Worm (Caenorhabditis elegans) whole organism, L1 larva: ENCODE measurements around the gene ceh-28.

Experiments
- C04F5.9 ChIP-seq: sonication (generic microtip); optimal IDR thresholded peaks from 2 replicates; lab custom pipeline; 2016; ENCODE audit warnings: missing genetic modification characterization, missing compliant biosample characterization
- C16A3.4 ChIP-seq: fragments of 150-350 bp; optimal IDR thresholded peaks from 2 replicates; lab custom pipeline; 2014; ENCODE audit warnings: missing biosample characterization, missing genetic modification characterization
- C34B4.2 ChIP-seq: sonication (generic microtip); optimal IDR thresholded peaks from 2 replicates; lab custom pipeline; 2017; ENCODE audit warnings: mild to moderate bottlenecking, missing genetic modification characterization, missing compliant biosample characterization
- F16B12.6 ChIP-seq: fragments of 150-350 bp; optimal IDR thresholded peaks from 2 replicates; lab custom pipeline; 2014; ENCODE audit warnings: missing biosample characterization, missing genetic modification characterization
- Y116A8C.19 ChIP-seq: sonication (generic microtip); optimal IDR thresholded peaks from 2 replicates; lab custom pipeline; 2016; ENCODE audit warnings: missing compliant biosample characterization, missing genetic modification characterization, borderline replicate concordance
- aly-2 ChIP-seq: fragments of 150-350 bp; optimal IDR thresholded peaks from 2 replicates; lab custom pipeline; 2014; ENCODE audit warnings: missing biosample characterization, missing genetic modification characterization
- ama-1 ChIP-seq: fragments of 150-350 bp; optimal IDR thresholded peaks from 2 replicates; lab custom pipeline; 2014
- blmp-1 ChIP-seq: fragments of 150-350 bp; optimal IDR thresholded peaks from 2 replicates; lab custom pipeline; 2014; ENCODE audit warnings: missing biosample characterization, missing genetic modification characterization
- ceh-8 ChIP-seq: fragments of 200-800 bp; sonication (Bioruptor generic); optimal IDR thresholded peaks from 2 replicates; lab custom pipeline; 2018; ENCODE audit warnings: mild to moderate bottlenecking, missing genetic modification characterization, moderate library complexity, missing compliant biosample characterization
- ceh-82 ChIP-seq, 3 experiments: fragments of 150-350 bp in 1 of 3; sonication (generic microtip) in 2 of 3; optimal IDR thresholded peaks; 2 replicates each; lab custom pipeline; 2014 to 2017; ENCODE audit warnings: missing biosample characterization in 3 of 3, missing genetic modification characterization in 3 of 3
- dpl-1 ChIP-seq, 3 experiments: fragments of 150-350 bp in 2 of 3; sonication (generic microtip) in 1 of 3; optimal IDR thresholded peaks; 2 replicates each; lab custom pipeline; 2014 to 2017; ENCODE audit warnings: missing biosample characterization in 3 of 3, missing genetic modification characterization in 3 of 3, missing genetic modification reagents in 3 of 3
- efl-3 ChIP-seq: fragments of 200-800 bp; sonication (Bioruptor generic); optimal IDR thresholded peaks from 2 replicates; lab custom pipeline; 2018; ENCODE audit warnings: mild to moderate bottlenecking, missing genetic modification characterization, missing compliant biosample characterization
- egl-13 ChIP-seq: sonication (generic microtip); optimal IDR thresholded peaks from 2 replicates; lab custom pipeline; 2016; ENCODE audit warnings: missing genotype, missing genetic modification reagents, missing genetic modification characterization, missing compliant biosample characterization
- egl-27 ChIP-seq, 2 experiments: fragments of 150-350 bp in 1 of 2; sonication (generic microtip); optimal IDR thresholded peaks; 3 replicates each; lab custom pipeline; 2017 to 2018; ENCODE audit warnings: missing biosample characterization in 2 of 2, missing genetic modification characterization in 2 of 2, missing genetic modification reagents in 2 of 2
- elt-3 ChIP-seq, 6 experiments: fragments of 150-350 bp in 1 of 6; sonication (generic microtip); optimal IDR thresholded peaks; 2 replicates each; lab custom pipeline; 2017 to 2018; ENCODE audit warnings: missing biosample characterization in 6 of 6, missing genetic modification characterization in 6 of 6, inconsistent platforms in 1 of 6
- ets-5 ChIP-seq: fragments of 200-800 bp; sonication (Bioruptor generic); IDR thresholded peaks from 2 replicates; pipeline ENCODE4 v1.3.6; 2022; ENCODE audit warnings: missing genetic modification characterization, missing compliant biosample characterization
- fkh-10 ChIP-seq: sonication (generic microtip); optimal IDR thresholded peaks from 2 replicates; lab custom pipeline; 2017; ENCODE audit warnings: missing biosample characterization, missing genetic modification reagents, missing genetic modification characterization
- fkh-4 ChIP-seq: sonication (generic microtip); optimal IDR thresholded peaks from 2 replicates; lab custom pipeline; 2016; ENCODE audit warnings: missing compliant biosample characterization, missing genetic modification characterization, borderline replicate concordance
- fos-1 ChIP-seq: fragments of 150-350 bp; optimal IDR thresholded peaks from 2 replicates; lab custom pipeline; 2014; ENCODE audit warnings: missing biosample characterization, missing genetic modification characterization
- hlh-17 ChIP-seq: fragments of 200-800 bp; sonication (Bioruptor generic); optimal IDR thresholded peaks from 2 replicates; lab custom pipeline; 2018; ENCODE audit warnings: missing genetic modification characterization, mild to moderate bottlenecking, missing compliant biosample characterization, moderate library complexity, borderline replicate concordance
- hlh-4 ChIP-seq: sonication (generic microtip); optimal IDR thresholded peaks from 2 replicates; lab custom pipeline; 2016; ENCODE audit warnings: mild to moderate bottlenecking, missing genetic modification characterization, missing compliant biosample characterization
- hpl-2 ChIP-seq: fragments of 150-350 bp; optimal IDR thresholded peaks from 2 replicates; lab custom pipeline; 2014; ENCODE audit warnings: missing biosample characterization, missing genetic modification reagents, missing genetic modification characterization
- isw-1 ChIP-seq: fragments of 200-800 bp; sonication (Bioruptor generic); IDR thresholded peaks from 2 replicates; pipeline ENCODE4 v1.3.6; 2022; ENCODE audit warnings: missing genetic modification characterization, missing compliant biosample characterization
- jun-1 ChIP-seq: fragments of 150-350 bp; optimal IDR thresholded peaks from 2 replicates; lab custom pipeline; 2014; ENCODE audit warnings: missing biosample characterization, missing genetic modification reagents, missing genetic modification characterization
- lin-13 ChIP-seq: fragments of 150-350 bp; optimal IDR thresholded peaks from 2 replicates; lab custom pipeline; 2014; ENCODE audit warnings: missing biosample characterization, missing genetic modification reagents, missing genetic modification characterization
- lin-35 ChIP-seq, 2 experiments: fragments of 150-350 bp; optimal IDR thresholded peaks; 2 replicates each; lab custom pipeline; 2014; ENCODE audit warnings: missing biosample characterization in 2 of 2, missing genetic modification characterization in 2 of 2, missing genetic modification reagents in 2 of 2
- lin-39 ChIP-seq: fragments of 150-350 bp; optimal IDR thresholded peaks from 2 replicates; lab custom pipeline; 2014; ENCODE audit warnings: missing biosample characterization, missing genetic modification reagents, missing genetic modification characterization
- lir-3 ChIP-seq: sonication (generic microtip); optimal IDR thresholded peaks from 2 replicates; lab custom pipeline; 2016; ENCODE audit warnings: mild to moderate bottlenecking, missing genetic modification characterization, moderate library complexity, missing compliant biosample characterization; ENCODE audit not compliant: poor library complexity
- mef-2 ChIP-seq: fragments of 150-350 bp; optimal IDR thresholded peaks from 2 replicates; lab custom pipeline; 2014; ENCODE audit warnings: missing biosample characterization, missing genetic modification characterization
- mep-1 ChIP-seq: fragments of 150-350 bp; optimal IDR thresholded peaks from 2 replicates; lab custom pipeline; 2014; ENCODE audit warnings: missing biosample characterization, missing genetic modification characterization
- nhr-19 ChIP-seq: fragments of 200-800 bp; sonication (Bioruptor generic); conservative IDR thresholded peaks from 2 replicates; pipeline ENCODE4 v1.3.6; 2022; ENCODE audit warnings: missing genetic modification characterization, missing compliant biosample characterization
- nhr-237 ChIP-seq: fragments of 150-350 bp; optimal IDR thresholded peaks from 2 replicates; lab custom pipeline; 2014; ENCODE audit warnings: missing biosample characterization, missing genetic modification characterization
- nhr-71 ChIP-seq: sonication (generic microtip); optimal IDR thresholded peaks from 2 replicates; lab custom pipeline; 2016; ENCODE audit warnings: mild to moderate bottlenecking, missing genetic modification characterization, moderate library complexity, missing compliant biosample characterization
- nhr-76 ChIP-seq: sonication (generic microtip); optimal IDR thresholded peaks from 2 replicates; lab custom pipeline; 2017; ENCODE audit warnings: missing biosample characterization, missing genetic modification characterization
- nhr-84 ChIP-seq: sonication (generic microtip); optimal IDR thresholded peaks from 2 replicates; lab custom pipeline; 2017; ENCODE audit warnings: missing biosample characterization, missing genetic modification characterization
- nhr-85 ChIP-seq: sonication (generic microtip); peaks from one replicate; lab custom pipeline; 2016; ENCODE audit warnings: missing genetic modification characterization, inconsistent platforms, missing compliant biosample characterization
- nhr-90 ChIP-seq: sonication (generic microtip); optimal IDR thresholded peaks from 2 replicates; lab custom pipeline; 2016; ENCODE audit warnings: mild to moderate bottlenecking, missing genetic modification characterization, missing compliant biosample characterization; ENCODE audit not compliant: poor library complexity
- pag-3 ChIP-seq: sonication (generic microtip); optimal IDR thresholded peaks from 2 replicates; lab custom pipeline; 2017; ENCODE audit warnings: missing genetic modification characterization, mild to moderate bottlenecking, missing compliant biosample characterization, antibody characterized with exemption, borderline replicate concordance; ENCODE audit not compliant: insufficient read depth
- pax-3 ChIP-seq: fragments of 200-800 bp; sonication (Bioruptor generic); optimal IDR thresholded peaks from 2 replicates; lab custom pipeline; 2018; ENCODE audit warnings: mild to moderate bottlenecking, missing genetic modification characterization, moderate library complexity, missing compliant biosample characterization
- pqm-1 ChIP-seq: sonication (generic microtip); optimal IDR thresholded peaks from 3 replicates; lab custom pipeline; 2017; ENCODE audit warnings: missing biosample characterization, missing genetic modification characterization
- rnt-1 ChIP-seq: sonication (generic microtip); optimal IDR thresholded peaks from 2 replicates; lab custom pipeline; 2016; ENCODE audit warnings: mild to moderate bottlenecking, missing genetic modification characterization, moderate library complexity, missing compliant biosample characterization
- snu-23 ChIP-seq: sonication (generic microtip); optimal IDR thresholded peaks from 2 replicates; lab custom pipeline; 2016; ENCODE audit warnings: missing genetic modification characterization, missing compliant biosample characterization
- sup-37 ChIP-seq: fragments of 200-800 bp; sonication (Bioruptor generic); optimal IDR thresholded peaks from 2 replicates; lab custom pipeline; 2018; ENCODE audit warnings: mild to moderate bottlenecking, missing genetic modification characterization, missing compliant biosample characterization
- tbx-2 ChIP-seq: sonication (generic microtip); optimal IDR thresholded peaks from 2 replicates; lab custom pipeline; 2016; ENCODE audit warnings: missing genetic modification characterization, missing compliant biosample characterization
- tlp-1 ChIP-seq: fragments of 150-350 bp; optimal IDR thresholded peaks from 2 replicates; lab custom pipeline; 2014; ENCODE audit warnings: missing biosample characterization, missing genetic modification characterization
- unc-30 ChIP-seq: sonication (generic microtip); optimal IDR thresholded peaks from 2 replicates; lab custom pipeline; 2017; ENCODE audit warnings: missing biosample characterization, missing genetic modification characterization
- unc-62 ChIP-seq: fragments of 150-350 bp; optimal IDR thresholded peaks from 2 replicates; lab custom pipeline; 2014; ENCODE audit warnings: missing biosample characterization, missing genetic modification reagents, missing genetic modification characterization
- unc-86 ChIP-seq: sonication (generic microtip); optimal IDR thresholded peaks from 2 replicates; lab custom pipeline; 2016; ENCODE audit warnings: missing genetic modification characterization, missing compliant biosample characterization
- unc-98 ChIP-seq: fragments of 200-800 bp; sonication (Bioruptor generic); IDR thresholded peaks from 2 replicates; pipeline ENCODE4 v1.3.6; 2022; ENCODE audit warnings: missing genetic modification characterization, missing compliant biosample characterization
- xbp-1 ChIP-seq: sonication (generic microtip); optimal IDR thresholded peaks from 2 replicates; lab custom pipeline; 2016; ENCODE audit warnings: missing genetic modification characterization, missing compliant biosample characterization
- zag-1 ChIP-seq: fragments of 150-350 bp; optimal IDR thresholded peaks from 2 replicates; lab custom pipeline; 2014; ENCODE audit warnings: missing biosample characterization, missing genetic modification characterization
- zip-4 ChIP-seq: fragments of 200-800 bp; sonication (Bioruptor generic); optimal IDR thresholded peaks from 2 replicates; lab custom pipeline; 2018; ENCODE audit warnings: mild to moderate bottlenecking, missing genetic modification characterization, moderate library complexity, missing compliant biosample characterization

Gene ceh-28

DNA sequence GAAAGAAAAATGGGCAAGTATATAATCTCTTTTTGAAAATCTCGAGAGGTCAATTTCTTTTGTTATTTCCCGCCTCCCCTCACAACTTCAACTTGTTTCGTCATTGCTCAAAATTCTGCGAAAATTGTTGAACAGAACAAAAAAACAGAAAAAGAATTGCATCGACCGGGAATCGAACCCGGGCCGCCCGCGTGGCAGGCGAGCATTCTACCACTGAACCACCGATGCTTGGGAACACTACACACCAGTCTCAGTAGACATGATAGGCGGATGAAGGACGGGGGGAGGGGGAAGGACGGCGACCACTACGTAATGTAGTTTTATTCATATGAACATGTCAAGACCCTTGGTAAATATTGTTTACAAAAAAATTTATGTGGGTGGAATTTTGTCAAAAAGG, 46.6 kb downstream of the ceh-28 start (continued):
- TF ChIP-seq jun-1 (tag; lab: Kevin White, UChicago) (peak; percentile 64), nhr-19 (GFP tag; lab: Robert Waterston, UW) (peak; percentile 85), nhr-71 (tag; lab: Kevin White, UChicago) (peak; percentile 84), nhr-84 (tag; lab: Kevin White, UChicago) (no peak), C34B4.2 (no peak), pqm-1 (tag; lab: Kevin White, UChicago) (no peak), elt-3 (tag; optimal IDR thresholded peaks at IDR 0.05; lab: Kevin White, UChicago) (peak in 1 of 6 experiments; percentile 61), nhr-237 (tag; lab: Kevin White, UChicago) (no peak), unc-98 (GFP tag; lab: Robert Waterston, UW) (no peak), nhr-90 (peak; percentile 80), ets-5 (GFP tag; lab: Robert Waterston, UW) (no peak), nhr-76 (tag; lab: Kevin White, UChicago) (no peak), hpl-2 (GFP tag; lab: Kevin White, UChicago) (no peak), blmp-1 (peak; percentile 22), C04F5.9 (tag; lab: Kevin White, UChicago) (no peak), ceh-82 (tag; optimal IDR thresholded peaks at IDR 0.05; lab: Kevin White, UChicago) (peak; percentile 16 to 62 (median 32)), lin-13 (GFP tag; lab: Kevin White, UChicago) (peak; percentile 64), pag-3 (tag; lab: Kevin White, UChicago) (no peak), rnt-1 (tag; lab: Kevin White, UChicago) (peak; percentile 77), Y116A8C.19 (no peak), dpl-1 (GFP tag; optimal IDR thresholded peaks at IDR 0.05; lab: Kevin White, UChicago) (peak in 1 of 3 experiments; percentile 28), aly-2 (tag; lab: Kevin White, UChicago) (no peak), mep-1 (tag; lab: Kevin White, UChicago) (peak; percentile 64), xbp-1 (tag; lab: Kevin White, UChicago) (peak; percentile 72), fkh-4 (tag; lab: Kevin White, UChicago) (no peak), unc-30 (tag; lab: Kevin White, UChicago) (no peak), hlh-4 (tag; lab: Kevin White, UChicago) (no peak), ama-1 (lab: Kevin White, UChicago) (no peak), zip-4 (GFP tag; lab: Kevin White, UChicago) (peak; percentile 47), lin-35 (GFP tag; optimal IDR thresholded peaks at IDR 0.05; lab: Kevin White, UChicago) (peak; percentile 32 to 71), zag-1 (tag; lab: Kevin White, UChicago) (no peak), unc-86 (tag; lab: Kevin White, UChicago) (peak; percentile 58), lir-3 (peak; percentile 30), snu-23 (GFP tag; lab: Kevin White, UChicago) (peak; percentile 69), C16A3.4 (tag; lab: Kevin White, UChicago) (peak; percentile 58), tbx-2 (peak; percentile 64), F16B12.6 (tag; lab: Kevin White, UChicago) (no peak), nhr-85 (tag; lab: Kevin White, UChicago) (peak; percentile 79), fos-1 (tag; lab: Kevin White, UChicago) (no peak), ceh-8 (GFP tag; lab: Kevin White, UChicago) (peak; percentile 34), egl-27 (tag; optimal IDR thresholded peaks at IDR 0.05; lab: Kevin White, UChicago) (no peak), efl-3 (GFP tag; lab: Kevin White, UChicago) (no peak), unc-62 (GFP tag; lab: Kevin White, UChicago) (no peak), tlp-1 (tag; lab: Kevin White, UChicago) (no peak), mef-2 (no peak), lin-39 (tag; lab: Kevin White, UChicago) (no peak), hlh-17 (GFP tag; lab: Kevin White, UChicago) (no peak), sup-37 (GFP tag; lab: Kevin White, UChicago) (peak; percentile 25), pax-3 (tag; lab: Kevin White, UChicago) (peak; percentile 64), isw-1 (GFP tag; lab: Robert Waterston, UW) (peak; percentile 17; the same call in 1 of the 2 replicates), egl-13 (tag; lab: Kevin White, UChicago) (peak; percentile 52), fkh-10 (GFP tag; lab: Kevin White, UChicago) (peak; percentile 68)
- TF ChIP-seq, all 84 proteins: peak for 45
